Fruit fly (Drosophila melanogaster) whole organism, embryonic: ENCODE measurements around the gene IntS2.

Experiments used
- ATbp ChIP-seq: fragments of 200-800 bp; sonication (Bioruptor generic); optimal IDR thresholded peaks from 2 replicates; lab custom pipeline; 2017; ENCODE audit warnings: missing biosample characterization, mild to moderate bottlenecking, missing genetic modification characterization, missing genetic modification reagents
- B-H1 ChIP-seq: fragments of 200-800 bp; sonication (Bioruptor generic); IDR thresholded peaks from 3 replicates; pipeline ENCODE4 v1.3.6; 2022; ENCODE audit warnings: missing biosample characterization, missing genetic modification characterization
- Blimp-1 ChIP-seq: fragments of 200-800 bp; sonication (Bioruptor generic); optimal IDR thresholded peaks from 3 replicates; lab custom pipeline; 2018; ENCODE audit warnings: missing biosample characterization, missing genetic modification characterization, mild to moderate bottlenecking, moderate library complexity, missing genetic modification reagents
- CG12104 ChIP-seq: fragments of 200-800 bp; sonication (Bioruptor generic); optimal IDR thresholded peaks from 3 replicates; lab custom pipeline; 2016; ENCODE audit warnings: missing biosample characterization, missing genetic modification characterization
- CG13287 ChIP-seq: fragments of 200-800 bp; sonication (Bioruptor generic); IDR thresholded peaks from 2 replicates; pipeline ENCODE4 v1.3.6; 2022; ENCODE audit warnings: missing biosample characterization, missing genetic modification characterization; ENCODE audit not compliant: partially characterized antibody
- CG15514 ChIP-seq: fragments of 200-800 bp; sonication (Bioruptor generic); optimal IDR thresholded peaks from 3 replicates; lab custom pipeline; 2017; ENCODE audit warnings: missing biosample characterization, missing genetic modification characterization, mild to moderate bottlenecking, moderate library complexity, missing genetic modification reagents
- CG17912 ChIP-seq: fragments of 200-800 bp; sonication (Bioruptor generic); optimal IDR thresholded peaks from 2 replicates; lab custom pipeline; 2018; ENCODE audit warnings: missing biosample characterization, mild to moderate bottlenecking, missing genetic modification characterization
- CG18262 ChIP-seq: fragments of 200-800 bp; optimal IDR thresholded peaks from 3 replicates; lab custom pipeline; 2019; ENCODE audit warnings: missing biosample characterization, mild to moderate bottlenecking, missing genetic modification characterization, moderate library complexity
- CG3281 ChIP-seq: fragments of 200-800 bp; sonication (Bioruptor generic); optimal IDR thresholded peaks from 3 replicates; lab custom pipeline; 2017; ENCODE audit warnings: missing biosample characterization, mild to moderate bottlenecking, missing genetic modification characterization
- CG33213 ChIP-seq: fragments of 200-800 bp; sonication (Bioruptor generic); optimal IDR thresholded peaks from 3 replicates; lab custom pipeline; 2016; ENCODE audit warnings: missing biosample characterization, missing genetic modification characterization
- CG43689 ChIP-seq: fragments of 200-800 bp; sonication (Bioruptor generic); IDR thresholded peaks from 2 replicates; pipeline ENCODE4 v1.3.6; 2022; ENCODE audit warnings: missing biosample characterization, missing genetic modification characterization
- CG6254 ChIP-seq: fragments of 200-800 bp; sonication (Bioruptor generic); optimal IDR thresholded peaks from 3 replicates; lab custom pipeline; 2017; ENCODE audit warnings: mild to moderate bottlenecking, missing biosample characterization, missing genetic modification reagents, missing genetic modification characterization
- CG6765 ChIP-seq: fragments of 200-800 bp; sonication (Bioruptor generic); optimal IDR thresholded peaks from 3 replicates; lab custom pipeline; 2017; ENCODE audit warnings: missing biosample characterization, mild to moderate bottlenecking, missing genetic modification characterization
- CG7357 ChIP-seq: fragments of 200-800 bp; sonication (Bioruptor generic); IDR thresholded peaks from 3 replicates; pipeline ENCODE4 v1.3.6; 2022; ENCODE audit warnings: missing biosample characterization, missing genetic modification characterization
- Doc2 ChIP-seq: fragments of 200-800 bp; sonication (Bioruptor generic); IDR thresholded peaks from 2 replicates; pipeline ENCODE4 v1.3.6; 2022; ENCODE audit warnings: missing biosample characterization, missing genetic modification characterization
- Doc3 ChIP-seq: fragments of 200-800 bp; sonication (Bioruptor generic); IDR thresholded peaks from 3 replicates; pipeline ENCODE4 v1.3.6; 2022; ENCODE audit warnings: missing biosample characterization, missing genetic modification characterization; ENCODE audit not compliant: partially characterized antibody
- Drgx ChIP-seq: fragments of 200-800 bp; sonication (Bioruptor generic); IDR thresholded peaks from 2 replicates; pipeline ENCODE4 v1.3.6; 2022; ENCODE audit warnings: missing biosample characterization, missing genetic modification characterization
- Gug ChIP-seq: fragments of 200-800 bp; sonication (Bioruptor generic); IDR thresholded peaks from 4 replicates; pipeline ENCODE4 v1.3.6; 2022; ENCODE audit warnings: missing biosample characterization, missing genetic modification characterization
- Hr3 ChIP-seq: fragments of 200-800 bp; sonication (Bioruptor generic); optimal IDR thresholded peaks from 3 replicates; lab custom pipeline; 2016; ENCODE audit warnings: missing biosample characterization, missing genetic modification characterization
- MTF-1 ChIP-seq: fragments of 200-800 bp; sonication (Bioruptor generic); optimal IDR thresholded peaks from 2 replicates; lab custom pipeline; 2018; ENCODE audit warnings: missing biosample characterization, mild to moderate bottlenecking, missing genetic modification characterization, borderline replicate concordance
- Med ChIP-seq: fragments of 200-800 bp; sonication (Bioruptor generic); peaks from one replicate; lab custom pipeline; 2016; ENCODE audit warnings: missing biosample characterization, missing genetic modification characterization, mild to moderate bottlenecking, inconsistent platforms, moderate library complexity
- Myb ChIP-seq: fragments of 200-800 bp; sonication (Bioruptor generic); optimal IDR thresholded peaks from 2 replicates; lab custom pipeline; 2016; ENCODE audit warnings: missing biosample characterization, missing genetic modification characterization
- NfI ChIP-seq: fragments of 200-800 bp; sonication (Bioruptor generic); optimal IDR thresholded peaks from 3 replicates; lab custom pipeline; 2018; ENCODE audit warnings: missing biosample characterization, mild to moderate bottlenecking, missing genetic modification characterization, moderate library complexity
- Oli ChIP-seq: fragments of 200-800 bp; sonication (Bioruptor generic); optimal IDR thresholded peaks from 2 replicates; lab custom pipeline; 2018; ENCODE audit warnings: missing biosample characterization, mild to moderate bottlenecking, missing genetic modification characterization, moderate library complexity
- Scr ChIP-seq: fragments of 200-800 bp; sonication (Bioruptor generic); IDR thresholded peaks from 2 replicates; pipeline ENCODE4 v1.3.6; 2022; ENCODE audit warnings: missing biosample characterization, missing genetic modification characterization; ENCODE audit not compliant: partially characterized antibody
- Six4 ChIP-seq: fragments of 200-800 bp; sonication (Bioruptor generic); optimal IDR thresholded peaks from 2 replicates; lab custom pipeline; 2016; ENCODE audit warnings: missing biosample characterization, missing genetic modification characterization
- Sox102F ChIP-seq: fragments of 200-800 bp; sonication (Bioruptor generic); optimal IDR thresholded peaks from 2 replicates; lab custom pipeline; 2018; ENCODE audit warnings: missing biosample characterization, mild to moderate bottlenecking, missing genetic modification characterization, moderate library complexity
- TFAM ChIP-seq: fragments of 200-800 bp; sonication (Bioruptor generic); optimal IDR thresholded peaks from 2 replicates; lab custom pipeline; 2017; ENCODE audit warnings: missing biosample characterization, missing genetic modification characterization, inconsistent platforms
- bbx ChIP-seq: fragments of 200-800 bp; sonication (Bioruptor generic); IDR thresholded peaks from 2 replicates; pipeline ENCODE4 v1.3.6; 2022; ENCODE audit warnings: missing biosample characterization, missing genetic modification characterization; ENCODE audit not compliant: partially characterized antibody
- chinmo ChIP-seq: fragments of 200-800 bp; sonication (Bioruptor generic); IDR thresholded peaks from 4 replicates; pipeline ENCODE4 v1.3.6; 2022; ENCODE audit warnings: missing biosample characterization, missing genetic modification characterization; ENCODE audit not compliant: partially characterized antibody
- chn ChIP-seq: fragments of 200-800 bp; sonication (Bioruptor generic); optimal IDR thresholded peaks from 2 replicates; lab custom pipeline; 2016; ENCODE audit warnings: missing biosample characterization, missing genetic modification characterization
- cwo ChIP-seq: fragments of 200-800 bp; sonication (Bioruptor generic); optimal IDR thresholded peaks from 3 replicates; lab custom pipeline; 2017; ENCODE audit warnings: missing biosample characterization, missing genetic modification characterization, mild to moderate bottlenecking, moderate library complexity, missing genetic modification reagents
- dmrt99B ChIP-seq: fragments of 200-800 bp; sonication (Bioruptor generic); optimal IDR thresholded peaks from 2 replicates; lab custom pipeline; 2018; ENCODE audit warnings: missing biosample characterization, mild to moderate bottlenecking, missing genetic modification characterization, moderate library complexity
- en ChIP-seq: fragments of 200-800 bp; sonication (Bioruptor generic); optimal IDR thresholded peaks from 2 replicates; lab custom pipeline; 2016; ENCODE audit warnings: missing biosample characterization, missing genetic modification characterization
- ftz-f1 ChIP-seq: fragments of 200-800 bp; sonication (Bioruptor generic); optimal IDR thresholded peaks from 2 replicates; lab custom pipeline; 2016; ENCODE audit warnings: missing biosample characterization, missing genetic modification characterization
- ham ChIP-seq: fragments of 200-800 bp; sonication (Bioruptor generic); IDR thresholded peaks from 2 replicates; pipeline ENCODE4 v1.3.6; 2022; ENCODE audit warnings: missing biosample characterization, missing genetic modification characterization
- mirr ChIP-seq: fragments of 200-800 bp; sonication (Bioruptor generic); optimal IDR thresholded peaks from 3 replicates; lab custom pipeline; 2018; ENCODE audit warnings: missing biosample characterization, mild to moderate bottlenecking, missing genetic modification characterization
- nerfin-2 ChIP-seq: fragments of 200-800 bp; sonication (Bioruptor generic); IDR thresholded peaks from 2 replicates; pipeline ENCODE4 v1.3.6; 2022; ENCODE audit warnings: missing biosample characterization, missing genetic modification characterization; ENCODE audit not compliant: partially characterized antibody
- phol ChIP-seq: fragments of 200-800 bp; sonication (Bioruptor generic); optimal IDR thresholded peaks from 3 replicates; lab custom pipeline; 2018; ENCODE audit warnings: missing biosample characterization, mild to moderate bottlenecking, missing genetic modification characterization, moderate library complexity
- pnt ChIP-seq: fragments of 200-800 bp; sonication (Bioruptor generic); optimal IDR thresholded peaks from 3 replicates; lab custom pipeline; 2016; ENCODE audit warnings: missing biosample characterization, missing genetic modification characterization
- pros ChIP-seq: fragments of 200-800 bp; sonication (Bioruptor generic); optimal IDR thresholded peaks from 3 replicates; lab custom pipeline; 2019; ENCODE audit warnings: missing biosample characterization, mild to moderate bottlenecking, missing genetic modification characterization, moderate library complexity
- psq ChIP-seq: fragments of 200-800 bp; sonication (Bioruptor generic); optimal IDR thresholded peaks from 2 replicates; lab custom pipeline; 2017; ENCODE audit warnings: missing biosample characterization, missing genetic modification characterization
- repo ChIP-seq: fragments of 200-800 bp; sonication (Bioruptor generic); optimal IDR thresholded peaks from 2 replicates; lab custom pipeline; 2016; ENCODE audit warnings: missing biosample characterization, missing genetic modification characterization
- sd ChIP-seq: fragments of 200-800 bp; sonication (Bioruptor generic); optimal IDR thresholded peaks from 3 replicates; lab custom pipeline; 2018; ENCODE audit warnings: missing biosample characterization, mild to moderate bottlenecking, missing genetic modification characterization, moderate library complexity
- sens ChIP-seq: fragments of 200-800 bp; sonication (Bioruptor generic); peaks from one replicate; lab custom pipeline; 2016; ENCODE audit warnings: missing biosample characterization, missing genetic modification characterization
- sisA ChIP-seq: fragments of 200-800 bp; sonication (Bioruptor generic); IDR thresholded peaks from 2 replicates; pipeline ENCODE4 v1.3.6; 2022; ENCODE audit warnings: missing biosample characterization, missing genetic modification characterization
- sob ChIP-seq: fragments of 200-800 bp; sonication (Bioruptor generic); IDR thresholded peaks from 2 replicates; pipeline ENCODE4 v1.3.6; 2022; ENCODE audit warnings: missing biosample characterization, missing genetic modification characterization
- sqz ChIP-seq: fragments of 200-800 bp; sonication (Bioruptor generic); optimal IDR thresholded peaks from 3 replicates; lab custom pipeline; 2018; ENCODE audit warnings: missing biosample characterization, mild to moderate bottlenecking, missing genetic modification characterization
- trem ChIP-seq: fragments of 200-800 bp; optimal IDR thresholded peaks from 3 replicates; lab custom pipeline; 2019; ENCODE audit warnings: missing biosample characterization, mild to moderate bottlenecking, missing genetic modification characterization, moderate library complexity
- tup ChIP-seq: fragments of 200-800 bp; sonication (Bioruptor generic); optimal IDR thresholded peaks from 2 replicates; lab custom pipeline; 2016; ENCODE audit warnings: missing biosample characterization, mild to moderate bottlenecking, missing genetic modification characterization, moderate library complexity
- vfl ChIP-seq: fragments of 200-800 bp; sonication (Bioruptor generic); optimal IDR thresholded peaks from 2 replicates; lab custom pipeline; 2016; ENCODE audit warnings: missing biosample characterization, missing genetic modification characterization

The IntS2 gene

dm6 chrX:17636001-17636400 is 20.6 kb downstream of the IntS2 start, which contains the start of the genes CG8289 and CG5800 (continued):
- TF ChIP-seq MTF-1 (GFP tag; lab: Kevin White, UChicago) (no peak), tup (GFP tag; lab: Kevin White, UChicago) (no peak), sens (GFP tag; lab: Kevin White, UChicago) (peak; percentile 9), Hr3 (GFP tag; lab: Kevin White, UChicago) (no peak), bbx (GFP tag; lab: Robert Waterston, UW) (peak; percentile 69), ham (GFP tag; lab: Robert Waterston, UW) (no peak), Drgx (GFP tag; lab: Robert Waterston, UW) (no peak), Sox102F (no peak), ftz-f1 (no peak), pnt (no peak), Gug (GFP tag; lab: Robert Waterston, UW) (no peak), Blimp-1 (GFP tag; lab: Kevin White, UChicago) (no peak), Doc2 (GFP tag; lab: Robert Waterston, UW) (no peak), CG43689 (no peak), CG15514 (no peak), trem (tag; lab: Kevin White, UChicago) (peak; percentile 89), nerfin-2 (0 out of 2 replicates have a peak, but pooled peaks have one; percentile 13), Doc3 (GFP tag; lab: Robert Waterston, UW) (peak; percentile 61), CG18262 (peak; percentile 42), vfl (GFP tag; lab: Kevin White, UChicago) (no peak), chn (no peak), CG33213 (GFP tag; lab: Kevin White, UChicago) (no peak), Oli (tag; lab: Kevin White, UChicago) (no peak), TFAM (GFP tag; lab: Kevin White, UChicago) (no peak), phol (tag; lab: Kevin White, UChicago) (peak; percentile 38), psq (GFP tag; lab: Kevin White, UChicago) (no peak), ATbp (GFP tag; lab: Kevin White, UChicago) (no peak), CG13287 (GFP tag; lab: Robert Waterston, UW) (peak; percentile 83), CG6765 (GFP tag; lab: Kevin White, UChicago) (no peak), sd (tag; lab: Kevin White, UChicago) (no peak), B-H1 (GFP tag; lab: Robert Waterston, UW) (no peak), CG7357 (GFP tag; lab: Robert Waterston, UW) (no peak), Six4 (GFP tag; lab: Kevin White, UChicago) (no peak), mirr (GFP tag; lab: Kevin White, UChicago) (no peak), cwo (GFP tag; lab: Kevin White, UChicago) (no peak), dmrt99B (no peak), sob (no peak), pros (GFP tag; lab: Kevin White, UChicago) (no peak), sisA (GFP tag; lab: Robert Waterston, UW) (no peak), CG3281 (GFP tag; lab: Kevin White, UChicago) (no peak), CG12104 (GFP tag; lab: Kevin White, UChicago) (no peak), CG17912 (GFP tag; lab: Kevin White, UChicago) (no peak), NfI (GFP tag; lab: Kevin White, UChicago) (peak; percentile 13), repo (GFP tag; lab: Kevin White, UChicago) (no peak), Scr (GFP tag; lab: Robert Waterston, UW) (peak; percentile 69), chinmo (no peak), Med (GFP tag; lab: Kevin White, UChicago) (peak; percentile 59), sqz (GFP tag; lab: Kevin White, UChicago) (no peak), Myb (GFP tag; lab: Kevin White, UChicago) (no peak), CG6254 (GFP tag; lab: Kevin White, UChicago) (no peak), en (GFP tag; lab: Kevin White, UChicago) (no peak)
